Fruit fly (Drosophila melanogaster) whole organism, embryonic: ENCODE data around the gene Rnb.

Experiments used
- Antp ChIP-seq: fragments of 200-800 bp; sonication (Bioruptor generic); optimal IDR thresholded peaks from 3 replicates; lab custom pipeline; 2016; ENCODE audit warnings: missing biosample characterization, missing genetic modification characterization
- Asciz ChIP-seq: fragments of 200-800 bp; sonication (Bioruptor generic); optimal IDR thresholded peaks from 2 replicates; lab custom pipeline; 2017; ENCODE audit warnings: missing biosample characterization, mild to moderate bottlenecking, missing genetic modification characterization, missing genetic modification reagents
- CG10366 ChIP-seq: fragments of 200-800 bp; sonication (Bioruptor generic); IDR thresholded peaks from 2 replicates; pipeline ENCODE4 v1.3.6; 2022; ENCODE audit warnings: missing biosample characterization, missing genetic modification characterization
- CG10565 ChIP-seq: fragments of 200-800 bp; sonication (Bioruptor generic); optimal IDR thresholded peaks from 3 replicates; lab custom pipeline; 2016; ENCODE audit warnings: missing biosample characterization, mild to moderate bottlenecking, missing genetic modification characterization
- CG11456 ChIP-seq: fragments of 200-800 bp; sonication (Bioruptor generic); IDR thresholded peaks from 3 replicates; pipeline ENCODE4 v1.3.6; 2022; ENCODE audit warnings: missing biosample characterization, missing genetic modification characterization
- CG12155 ChIP-seq: fragments of 200-800 bp; sonication (Bioruptor generic); optimal IDR thresholded peaks from 3 replicates; lab custom pipeline; 2016; ENCODE audit warnings: missing biosample characterization, missing genetic modification characterization
- CG16863 ChIP-seq: fragments of 200-800 bp; sonication (Bioruptor generic); optimal IDR thresholded peaks from 3 replicates; lab custom pipeline; 2016; ENCODE audit warnings: missing biosample characterization, missing genetic modification characterization
- CG3407 ChIP-seq: fragments of 200-800 bp; sonication (Bioruptor generic); optimal IDR thresholded peaks from 2 replicates; lab custom pipeline; 2018; ENCODE audit warnings: missing biosample characterization, mild to moderate bottlenecking, missing genetic modification characterization
- CG34376 ChIP-seq: fragments of 200-800 bp; sonication (Bioruptor generic); optimal IDR thresholded peaks from 2 replicates; lab custom pipeline; 2018; ENCODE audit warnings: missing biosample characterization, mild to moderate bottlenecking, missing genetic modification characterization
- CG34422 ChIP-seq: fragments of 200-800 bp; sonication (Bioruptor generic); IDR thresholded peaks from 3 replicates; pipeline ENCODE4 v1.3.6; 2022; ENCODE audit warnings: missing biosample characterization, missing genetic modification characterization
- CG42726 ChIP-seq: fragments of 200-800 bp; sonication (Bioruptor generic); IDR thresholded peaks from 2 replicates; pipeline ENCODE4 v1.3.6; 2022; ENCODE audit warnings: missing biosample characterization, missing genetic modification characterization; ENCODE audit not compliant: partially characterized antibody
- CG4617 ChIP-seq: fragments of 200-800 bp; sonication (Bioruptor generic); optimal IDR thresholded peaks from 3 replicates; lab custom pipeline; 2016; ENCODE audit warnings: missing biosample characterization, missing genetic modification characterization, borderline replicate concordance
- CG4820 ChIP-seq: fragments of 200-800 bp; sonication (Bioruptor generic); optimal IDR thresholded peaks from 3 replicates; lab custom pipeline; 2016; ENCODE audit warnings: missing biosample characterization, missing genetic modification characterization
- CG5953 ChIP-seq: fragments of 200-800 bp; sonication (Bioruptor generic); IDR thresholded peaks from 2 replicates; pipeline ENCODE4 v1.3.6; 2022; ENCODE audit warnings: missing biosample characterization, missing genetic modification characterization
- CG6272 ChIP-seq: fragments of 200-800 bp; sonication (Bioruptor generic); IDR thresholded peaks from 2 replicates; pipeline ENCODE4 v1.3.6; 2022; ENCODE audit warnings: missing biosample characterization, missing genetic modification characterization
- CG6689 ChIP-seq: fragments of 200-800 bp; sonication (Bioruptor generic); IDR thresholded peaks from 2 replicates; pipeline ENCODE4 v1.3.6; 2022; ENCODE audit warnings: missing biosample characterization, missing genetic modification characterization
- CG6813 ChIP-seq: fragments of 200-800 bp; sonication (Bioruptor generic); optimal IDR thresholded peaks from 2 replicates; lab custom pipeline; 2017; ENCODE audit warnings: missing biosample characterization, missing genetic modification characterization, mild to moderate bottlenecking, moderate library complexity, missing genetic modification reagents
- CG6854 ChIP-seq: fragments of 200-800 bp; sonication (Bioruptor generic); optimal IDR thresholded peaks from 3 replicates; lab custom pipeline; 2017; ENCODE audit warnings: missing biosample characterization, mild to moderate bottlenecking, missing genetic modification characterization
- CG7786 ChIP-seq: fragments of 200-800 bp; sonication (Bioruptor generic); optimal IDR thresholded peaks from 2 replicates; lab custom pipeline; 2016; ENCODE audit warnings: missing biosample characterization, missing genetic modification characterization
- CG9437 ChIP-seq: fragments of 200-800 bp; sonication (Bioruptor generic); optimal IDR thresholded peaks from 2 replicates; lab custom pipeline; 2018; ENCODE audit warnings: missing biosample characterization, mild to moderate bottlenecking, missing genetic modification characterization
- D19A ChIP-seq: fragments of 200-800 bp; optimal IDR thresholded peaks from 3 replicates; lab custom pipeline; 2019; ENCODE audit warnings: missing biosample characterization, mild to moderate bottlenecking, missing genetic modification characterization, moderate library complexity
- Doc2 ChIP-seq: fragments of 200-800 bp; sonication (Bioruptor generic); IDR thresholded peaks from 2 replicates; pipeline ENCODE4 v1.3.6; 2022; ENCODE audit warnings: missing biosample characterization, missing genetic modification characterization
- Elba2 ChIP-seq: fragments of 200-800 bp; sonication (Bioruptor generic); optimal IDR thresholded peaks from 3 replicates; lab custom pipeline; 2016; ENCODE audit warnings: missing biosample characterization, missing genetic modification characterization
- Lpt ChIP-seq: fragments of >200 bp; optimal IDR thresholded peaks from 2 replicates; lab custom pipeline; 2018; ENCODE audit warnings: missing biosample characterization, missing genetic modification characterization
- Max ChIP-seq: fragments of 200-800 bp; sonication (Bioruptor generic); optimal IDR thresholded peaks from 2 replicates; lab custom pipeline; 2016; ENCODE audit warnings: missing biosample characterization, mild to moderate bottlenecking, missing genetic modification characterization
- Med ChIP-seq: fragments of 200-800 bp; sonication (Bioruptor generic); peaks from one replicate; lab custom pipeline; 2016; ENCODE audit warnings: missing biosample characterization, missing genetic modification characterization, mild to moderate bottlenecking, inconsistent platforms, moderate library complexity
- Oli ChIP-seq: fragments of 200-800 bp; sonication (Bioruptor generic); optimal IDR thresholded peaks from 2 replicates; lab custom pipeline; 2018; ENCODE audit warnings: missing biosample characterization, mild to moderate bottlenecking, missing genetic modification characterization, moderate library complexity
- Scr ChIP-seq: fragments of 200-800 bp; sonication (Bioruptor generic); IDR thresholded peaks from 2 replicates; pipeline ENCODE4 v1.3.6; 2022; ENCODE audit warnings: missing biosample characterization, missing genetic modification characterization; ENCODE audit not compliant: partially characterized antibody
- Sry-δ ChIP-seq: fragments of 200-800 bp; sonication (Bioruptor generic); optimal IDR thresholded peaks from 2 replicates; lab custom pipeline; 2016; ENCODE audit warnings: missing biosample characterization, missing genetic modification characterization
- Usf ChIP-seq: fragments of 200-800 bp; sonication (Bioruptor generic); optimal IDR thresholded peaks from 2 replicates; lab custom pipeline; 2017; ENCODE audit warnings: missing genotype, missing biosample characterization, missing genetic modification characterization
- Vsx1 ChIP-seq: fragments of 200-800 bp; sonication (Bioruptor generic); optimal IDR thresholded peaks from 2 replicates; lab custom pipeline; 2017; ENCODE audit warnings: missing biosample characterization, mild to moderate bottlenecking, missing genetic modification characterization, missing genetic modification reagents
- amos ChIP-seq: fragments of 200-800 bp; sonication (Bioruptor generic); IDR thresholded peaks from 2 replicates; pipeline ENCODE4 v1.3.6; 2022; ENCODE audit warnings: missing biosample characterization, missing genetic modification characterization; ENCODE audit not compliant: partially characterized antibody
- aop ChIP-seq: fragments of 200-800 bp; sonication (Bioruptor generic); IDR thresholded peaks from 2 replicates; pipeline ENCODE4 v1.3.6; 2022; ENCODE audit warnings: missing biosample characterization, missing genetic modification characterization
- ase ChIP-seq: fragments of 200-800 bp; sonication (Bioruptor generic); IDR thresholded peaks from 3 replicates; pipeline ENCODE4 v1.3.6; 2022; ENCODE audit warnings: missing biosample characterization, missing genetic modification characterization
- chif ChIP-seq, 2 experiments: fragments of 200-800 bp; sonication (Bioruptor generic); optimal IDR thresholded peaks; 3 replicates each; lab custom pipeline; 2016; ENCODE audit warnings: missing biosample characterization in 2 of 2, missing genetic modification characterization in 2 of 2
- chn ChIP-seq: fragments of 200-800 bp; sonication (Bioruptor generic); optimal IDR thresholded peaks from 2 replicates; lab custom pipeline; 2016; ENCODE audit warnings: missing biosample characterization, missing genetic modification characterization
- danr ChIP-seq: fragments of 200-800 bp; sonication (Bioruptor generic); IDR thresholded peaks from 2 replicates; pipeline ENCODE4 v1.3.6; 2022; ENCODE audit warnings: missing biosample characterization, missing genetic modification characterization
- dati ChIP-seq: fragments of 200-800 bp; sonication (Bioruptor generic); IDR thresholded peaks from 2 replicates; pipeline ENCODE4 v1.3.6; 2022; ENCODE audit warnings: missing biosample characterization, missing genetic modification characterization
- dmrt99B ChIP-seq: fragments of 200-800 bp; sonication (Bioruptor generic); optimal IDR thresholded peaks from 2 replicates; lab custom pipeline; 2018; ENCODE audit warnings: missing biosample characterization, mild to moderate bottlenecking, missing genetic modification characterization, moderate library complexity
- en ChIP-seq: fragments of 200-800 bp; sonication (Bioruptor generic); optimal IDR thresholded peaks from 2 replicates; lab custom pipeline; 2016; ENCODE audit warnings: missing biosample characterization, missing genetic modification characterization
- eve ChIP-seq, 2 experiments: fragments of >200 bp; optimal IDR thresholded peaks; 2 replicates each; lab custom pipeline; 2017; ENCODE audit warnings: missing biosample characterization in 2 of 2, missing genetic modification characterization in 2 of 2
- gce ChIP-seq: fragments of 200-800 bp; sonication (Bioruptor generic); IDR thresholded peaks from 3 replicates; pipeline ENCODE4 v1.3.6; 2022; ENCODE audit warnings: missing biosample characterization, missing genetic modification characterization
- ind ChIP-seq: fragments of 200-800 bp; sonication (Bioruptor generic); optimal IDR thresholded peaks from 3 replicates; lab custom pipeline; 2016; ENCODE audit warnings: missing biosample characterization, missing genetic modification characterization
- kni ChIP-seq: fragments of 200-800 bp; sonication (Bioruptor generic); optimal IDR thresholded peaks from 3 replicates; lab custom pipeline; 2017; ENCODE audit warnings: mild to moderate bottlenecking, missing biosample characterization, missing genetic modification reagents, missing genetic modification characterization
- knrl ChIP-seq: fragments of 200-800 bp; sonication (Bioruptor generic); IDR thresholded peaks from 3 replicates; pipeline ENCODE4 v1.3.6; 2022; ENCODE audit warnings: missing biosample characterization, missing genetic modification characterization; ENCODE audit not compliant: partially characterized antibody
- lab ChIP-seq: fragments of 200-800 bp; sonication (Bioruptor generic); optimal IDR thresholded peaks from 3 replicates; lab custom pipeline; 2017; ENCODE audit warnings: missing biosample characterization, missing genetic modification characterization, mild to moderate bottlenecking, moderate library complexity, missing genetic modification reagents
- mam ChIP-seq: fragments of 200-800 bp; sonication (Bioruptor generic); optimal IDR thresholded peaks from 3 replicates; lab custom pipeline; 2016; ENCODE audit warnings: missing biosample characterization, missing genetic modification characterization
- pan ChIP-seq, 4 experiments: fragments of >200 bp in 3 of 4; fragments of 200-800 bp in 1 of 4; sonication (Bioruptor generic) in 1 of 4; optimal IDR thresholded peaks in 3 of 4; IDR thresholded peaks in 1 of 4; 2 replicates each; pipeline versions ENCODE4 v1.3.6 to Lab custom; 2017 to 2022; ENCODE audit warnings: missing biosample characterization in 2 of 4, missing genetic modification characterization in 2 of 4, mixed read lengths in 1 of 4
- pho ChIP-seq: fragments of 200-800 bp; sonication (Bioruptor generic); optimal IDR thresholded peaks from 2 replicates; lab custom pipeline; 2016; ENCODE audit warnings: missing biosample characterization, missing genetic modification characterization
- sens ChIP-seq: fragments of 200-800 bp; sonication (Bioruptor generic); peaks from one replicate; lab custom pipeline; 2016; ENCODE audit warnings: missing biosample characterization, missing genetic modification characterization
- sqz ChIP-seq: fragments of 200-800 bp; sonication (Bioruptor generic); optimal IDR thresholded peaks from 3 replicates; lab custom pipeline; 2018; ENCODE audit warnings: missing biosample characterization, mild to moderate bottlenecking, missing genetic modification characterization

The Rnb gene

DNA sequence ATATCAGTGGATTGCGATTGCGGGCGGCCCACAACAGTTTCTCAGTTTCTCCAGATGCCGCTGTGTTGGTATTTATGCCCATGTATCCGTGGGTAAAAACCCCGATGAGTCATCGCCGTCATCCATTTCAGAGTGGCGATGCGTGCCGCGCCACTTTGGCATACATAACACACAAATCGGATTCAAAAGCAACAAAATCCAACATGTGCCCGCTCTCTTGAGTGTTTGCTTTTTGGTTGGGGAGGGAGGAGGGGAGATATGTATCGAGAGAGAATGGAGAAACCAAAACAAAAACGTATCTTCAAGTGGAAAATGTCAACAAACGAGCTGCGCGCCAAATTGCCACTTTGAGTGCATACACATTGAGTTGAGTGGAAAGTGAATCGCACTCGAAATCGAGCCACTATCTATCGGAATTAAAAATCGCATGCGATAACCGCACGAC is 27.5 kb downstream of the Rnb start (continued):
- TF ChIP-seq CG12155 (no peak), ind (GFP tag; lab: Kevin White, UChicago) (no peak), sqz (GFP tag; lab: Kevin White, UChicago) (no peak), knrl (GFP tag; lab: Robert Waterston, UW) (no peak), en (GFP tag; lab: Kevin White, UChicago) (no peak), dati (GFP tag; lab: Robert Waterston, UW) (no peak), CG3407 (no peak), chif (GFP tag; optimal IDR thresholded peaks at IDR 0.05; lab: Kevin White, UChicago) (no peak), Elba2 (GFP tag; lab: Kevin White, UChicago) (no peak), CG7786 (no peak), dmrt99B (tag; lab: Kevin White, UChicago) (no peak), Lpt (GFP tag; lab: Kevin White, UChicago) (no peak), CG4820 (GFP tag; lab: Kevin White, UChicago) (no peak), Antp (GFP tag; lab: Kevin White, UChicago) (no peak), CG9437 (GFP tag; lab: Kevin White, UChicago) (no peak), Sry-δ (no peak), CG6272 (GFP tag; lab: Robert Waterston, UW) (no peak), gce (0 out of 3 replicates have a peak, but pooled peaks have one; percentile 38), CG34422 (GFP tag; lab: Robert Waterston, UW) (peak; percentile 26; the same call in 1 of the 3 replicates), sens (GFP tag; lab: Kevin White, UChicago) (no peak), CG34376 (GFP tag; lab: Kevin White, UChicago) (no peak), CG10366 (GFP tag; lab: Robert Waterston, UW) (no peak), CG10565 (no peak), CG6854 (GFP tag; lab: Kevin White, UChicago) (no peak), CG5953 (GFP tag; lab: Robert Waterston, UW) (0 out of 2 replicates have a peak, but pooled peaks have one; percentile 38), amos (GFP tag; lab: Robert Waterston, UW) (peak; percentile 69; the same call in 1 of the 2 replicates), Oli (tag; lab: Kevin White, UChicago) (no peak), pan (optimal IDR thresholded peaks at IDR 0.05; lab: Kevin White, UChicago) (no peak), pan (GFP tag; optimal IDR thresholded peaks at IDR 0.05 in 1 of 2, IDR thresholded peaks at IDR 0.05 in 1 of 2) (no peak), CG11456 (no peak), Asciz (GFP tag; lab: Kevin White, UChicago) (no peak), danr (GFP tag; lab: Robert Waterston, UW) (no peak), CG6689 (GFP tag; lab: Robert Waterston, UW) (no peak), CG42726 (GFP tag; lab: Robert Waterston, UW) (no peak), lab (GFP tag; lab: Kevin White, UChicago) (peak; percentile 17), eve (GFP tag; optimal IDR thresholded peaks at IDR 0.05; lab: Kevin White, UChicago) (no peak), aop (GFP tag; lab: Robert Waterston, UW) (no peak), pho (GFP tag; lab: Kevin White, UChicago) (no peak), mam (no peak), chn (GFP tag; lab: Kevin White, UChicago) (no peak), Scr (peak; percentile 55), kni (GFP tag; lab: Kevin White, UChicago) (peak; percentile 76), Usf (GFP tag; lab: Kevin White, UChicago) (no peak), CG6813 (GFP tag; lab: Kevin White, UChicago) (peak; percentile 53), Vsx1 (GFP tag; lab: Kevin White, UChicago) (no peak), CG4617 (GFP tag; lab: Kevin White, UChicago) (no peak), Med (GFP tag; lab: Kevin White, UChicago) (peak; percentile 69), Max (GFP tag; lab: Kevin White, UChicago) (no peak), Doc2 (GFP tag; lab: Robert Waterston, UW) (no peak), D19A (tag; lab: Kevin White, UChicago) (peak; percentile 17), ase (no peak), CG16863 (GFP tag; lab: Kevin White, UChicago) (no peak)
